Fruit fly (Drosophila melanogaster): ENCODE data around the gene Sac1.

DNA sequence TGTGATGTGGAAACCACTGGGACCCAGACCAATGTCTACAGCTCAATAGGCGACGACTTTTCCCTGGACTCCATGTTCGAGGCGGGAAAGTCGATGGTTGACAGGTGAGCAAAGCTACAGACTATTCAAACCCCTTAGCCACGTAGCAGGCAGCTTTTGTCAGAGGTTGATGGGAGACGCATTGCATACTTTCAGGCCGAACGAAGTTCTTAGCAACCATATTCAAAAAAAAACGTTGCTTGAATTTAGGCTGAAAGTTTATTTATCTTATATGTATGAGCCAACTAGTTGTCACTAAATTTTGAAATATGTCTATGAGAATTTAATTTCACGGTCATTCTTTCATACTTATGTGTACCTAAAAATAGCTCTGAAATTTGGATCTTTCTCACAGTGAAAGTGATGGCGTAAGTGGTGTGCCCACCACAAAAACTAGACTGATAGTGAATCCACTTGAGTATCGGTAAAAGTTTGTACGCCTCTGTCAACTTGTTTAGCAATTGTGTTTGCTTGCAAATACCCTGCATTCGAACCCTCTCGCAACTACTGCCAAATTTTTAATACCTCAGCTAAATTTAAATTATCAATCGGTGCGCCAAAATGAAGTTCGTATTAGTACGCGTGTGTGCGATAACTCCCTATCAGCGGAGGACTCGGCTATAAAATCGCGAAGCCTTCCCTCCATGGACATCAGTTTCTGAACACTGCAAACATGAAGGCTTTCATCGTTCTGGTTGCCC, 40.8 kb upstream of the Sac1 start, which contains the start of gene LysB:
- TF ChIP-seq ttk (GFP tag; IDR thresholded peaks at IDR 0.05) (no peak), CG7271 (tag; optimal IDR thresholded peaks at IDR 0.05) (no peak)

Data from whole organism, embryonic.